Worm (Caenorhabditis elegans) whole organism, early embryonic: ENCODE results near the gene fbxc-25.
A peak's percentile ranks its signal among the peaks of the same experiment; 100 is the strongest.

Source experiments
- B0310.2 ChIP-seq: sonication (generic microtip); optimal IDR thresholded peaks from 2 replicates; lab custom pipeline; 2016; ENCODE audit warnings: mild to moderate bottlenecking, missing genetic modification characterization, missing compliant biosample characterization
- F13C5.2 ChIP-seq: sonication (generic microtip); optimal IDR thresholded peaks from 2 replicates; lab custom pipeline; 2017; ENCODE audit warnings: mild to moderate bottlenecking, missing genetic modification characterization, inconsistent platforms, missing compliant biosample characterization
- aly-1 ChIP-seq: sonication (generic microtip); optimal IDR thresholded peaks from 2 replicates; lab custom pipeline; 2016; ENCODE audit warnings: missing genetic modification characterization, missing compliant biosample characterization
- ama-1 ChIP-seq: fragments of 150-350 bp; optimal IDR thresholded peaks from 2 replicates; lab custom pipeline; 2014
- ceh-13 ChIP-seq: fragments of 200-800 bp; sonication (Bioruptor generic); optimal IDR thresholded peaks from 2 replicates; lab custom pipeline; 2018; ENCODE audit warnings: mild to moderate bottlenecking, missing genetic modification characterization, missing compliant biosample characterization
- ceh-36 ChIP-seq: sonication (generic microtip); optimal IDR thresholded peaks from 2 replicates; lab custom pipeline; 2016; ENCODE audit warnings: missing genetic modification characterization, inconsistent platforms, missing compliant biosample characterization
- ets-7 ChIP-seq: sonication (generic microtip); optimal IDR thresholded peaks from 2 replicates; lab custom pipeline; 2016; ENCODE audit warnings: missing genotype, missing genetic modification characterization, missing compliant biosample characterization
- flt-1 ChIP-seq: fragments of 200-800 bp; sonication (Bioruptor generic); IDR thresholded peaks from 2 replicates; pipeline ENCODE4 v1.3.6; 2022; ENCODE audit warnings: missing genetic modification characterization, missing compliant biosample characterization
- hmbx-1 ChIP-seq: sonication (generic microtip); optimal IDR thresholded peaks from 2 replicates; lab custom pipeline; 2016; ENCODE audit warnings: mild to moderate bottlenecking, missing genetic modification characterization, missing compliant biosample characterization
- hmg-4 ChIP-seq: fragments of 200-800 bp; sonication (Bioruptor generic); optimal IDR thresholded peaks from 2 replicates; lab custom pipeline; 2018; ENCODE audit warnings: mild to moderate bottlenecking, missing genetic modification characterization, missing compliant biosample characterization
- hnd-1 ChIP-seq: sonication (generic microtip); optimal IDR thresholded peaks from 2 replicates; lab custom pipeline; 2016; ENCODE audit warnings: missing genetic modification characterization, missing compliant biosample characterization
- pes-1 ChIP-seq: fragments of 200-800 bp; sonication (Bioruptor generic); IDR thresholded peaks from 2 replicates; pipeline ENCODE4 v1.3.6; 2022; ENCODE audit warnings: missing genetic modification reagents, missing genetic modification characterization, missing compliant biosample characterization
- scrt-1 ChIP-seq: fragments of 200-800 bp; sonication (Bioruptor generic); IDR thresholded peaks from 2 replicates; pipeline ENCODE4 v1.3.6; 2022; ENCODE audit warnings: missing genetic modification characterization, missing compliant biosample characterization
- sea-1 ChIP-seq: fragments of 200-800 bp; sonication (Bioruptor generic); conservative IDR thresholded peaks from 2 replicates; pipeline ENCODE4 v1.3.6; 2022; ENCODE audit warnings: missing genetic modification characterization, missing compliant biosample characterization
- tbx-11 ChIP-seq: fragments of 200-800 bp; sonication (Bioruptor generic); IDR thresholded peaks from 2 replicates; pipeline ENCODE4 v1.3.6; 2022; ENCODE audit warnings: missing genetic modification characterization, missing compliant biosample characterization
- tbx-37 ChIP-seq: fragments of 200-800 bp; sonication (Bioruptor generic); conservative IDR thresholded peaks from 2 replicates; pipeline ENCODE4 v1.3.6; 2022; ENCODE audit warnings: missing genetic modification reagents, missing genetic modification characterization, missing compliant biosample characterization
- tra-4 ChIP-seq: sonication (generic microtip); optimal IDR thresholded peaks from 2 replicates; lab custom pipeline; 2017; ENCODE audit warnings: missing genetic modification characterization, missing compliant biosample characterization

Gene fbxc-25

ce11 chrII:2295817-2296315, at the start of gene fbxc-25:
Gene fbxc-25 (minus strand): TSS chrII:2296265.
- TF ChIP-seq ceh-13 (GFP tag; lab: Kevin White, UChicago): no peak
- no peak for TF ChIP-seq aly-1
- TF ChIP-seq ceh-36: no peak
- TF ChIP-seq pes-1: no peak

DNA sequence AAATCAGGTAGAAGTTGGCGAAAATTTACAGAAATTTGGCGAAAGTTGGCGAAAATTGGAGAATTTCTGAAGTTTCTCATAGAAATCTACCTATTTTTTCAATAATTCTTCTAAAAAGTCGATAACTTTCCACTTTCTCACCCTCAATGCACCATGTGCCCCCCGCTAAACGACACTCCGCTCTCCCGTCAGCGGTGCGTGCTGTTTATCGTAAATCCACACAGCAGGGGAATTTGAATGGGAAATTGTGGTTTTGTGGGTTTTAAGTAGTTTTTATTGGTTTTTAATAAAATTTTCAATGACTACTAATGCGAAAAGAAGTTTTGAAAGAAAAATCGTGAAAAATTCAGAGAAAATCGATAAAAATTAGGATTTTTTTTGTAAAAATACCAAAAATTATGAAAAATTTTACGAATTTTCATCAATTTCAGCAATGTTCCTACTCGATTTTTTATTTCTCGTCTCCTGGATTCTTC, 46.0 kb upstream of the fbxc-25 start, which contains the start of gene F43C11.6:
F43C11.6 (plus strand) TSS at position 426 of the 476 bp plus-strand sequence.
- TF ChIP-seq B0310.2 (no peak), ceh-36 (no peak), ceh-13 (GFP tag; lab: Kevin White, UChicago) (no peak), ama-1 (lab: Kevin White, UChicago) (no peak)

- TF ChIP-seq tbx-11 (GFP tag; lab: Robert Waterston, UW) (no peak), hmbx-1 (tag; lab: Kevin White, UChicago) (no peak), hmg-4 (GFP tag; lab: Kevin White, UChicago) (no peak), ets-7 (tag; lab: Kevin White, UChicago) (no peak), sea-1 (GFP tag; lab: Robert Waterston, UW) (no peak), B0310.2 (no peak), scrt-1 (GFP tag; lab: Robert Waterston, UW) (no peak), ama-1 (lab: Kevin White, UChicago) (no peak), ceh-13 (GFP tag; lab: Kevin White, UChicago) (no peak), aly-1 (no peak), pes-1 (no peak), hnd-1 (no peak), tbx-37 (GFP tag; lab: Robert Waterston, UW) (no peak), tra-4 (tag; lab: Kevin White, UChicago) (no peak), ceh-36 (no peak), flt-1 (GFP tag; lab: Robert Waterston, UW) (no peak), F13C5.2 (tag; lab: Kevin White, UChicago) (no peak)
These were observed 45.5 kb upstream of the fbxc-25 start, which contains the start of gene enri-1 for ce11 chrII:2341515-2341914. Gene enri-1 (minus strand): TSS chrII:2341615.

- no peak for TF ChIP-seq ceh-36
- no peak for TF ChIP-seq hmg-4 (GFP tag; lab: Kevin White, UChicago)
- TF ChIP-seq F13C5.2 (tag; lab: Kevin White, UChicago): peak; percentile 15
- TF ChIP-seq hnd-1: no peak
These were observed 44.9 kb upstream of the fbxc-25 start for ce11 chrII:2340974-2341373.

- TF ChIP-seq ceh-36: peak; percentile 71
- TF ChIP-seq tbx-37 (GFP tag; lab: Robert Waterston, UW): no peak
These were observed 40.1 kb upstream of the fbxc-25 start for ce11 chrII:2336177-2336576.

DNA sequence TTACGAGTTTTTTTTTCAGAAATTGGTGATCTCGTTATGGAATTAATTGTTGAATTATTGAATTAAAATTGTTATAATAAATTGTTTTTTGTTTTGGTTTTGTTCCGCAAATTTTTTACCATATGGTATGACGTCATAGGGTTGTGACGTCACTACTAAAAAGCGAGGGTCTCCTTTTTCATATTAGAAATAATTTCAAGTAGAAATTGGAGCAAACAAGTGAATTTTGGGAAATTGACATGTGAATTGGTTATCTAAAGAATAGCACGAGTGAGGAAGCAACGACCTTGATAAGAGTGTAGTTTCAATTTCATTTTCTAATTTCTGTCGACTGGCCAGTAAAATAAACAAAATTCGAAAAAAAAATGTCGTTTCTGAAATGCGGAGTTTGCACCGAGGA, 39.5 kb upstream of the fbxc-25 start, which contains the start of gene F43C11.7:
F43C11.7 (plus strand) TSS at position 326 of the 400 bp plus-strand sequence.
- TF ChIP-seq hmbx-1 (tag; lab: Kevin White, UChicago) (no peak), ets-7 (tag; lab: Kevin White, UChicago) (no peak), ama-1 (lab: Kevin White, UChicago) (no peak), hmg-4 (GFP tag; lab: Kevin White, UChicago) (no peak), hnd-1 (no peak), tra-4 (tag; lab: Kevin White, UChicago) (no peak), ceh-13 (GFP tag; lab: Kevin White, UChicago) (no peak), pes-1 (no peak), B0310.2 (no peak), scrt-1 (GFP tag; lab: Robert Waterston, UW) (no peak), tbx-37 (GFP tag; lab: Robert Waterston, UW) (no peak), sea-1 (GFP tag; lab: Robert Waterston, UW) (no peak)

DNA sequence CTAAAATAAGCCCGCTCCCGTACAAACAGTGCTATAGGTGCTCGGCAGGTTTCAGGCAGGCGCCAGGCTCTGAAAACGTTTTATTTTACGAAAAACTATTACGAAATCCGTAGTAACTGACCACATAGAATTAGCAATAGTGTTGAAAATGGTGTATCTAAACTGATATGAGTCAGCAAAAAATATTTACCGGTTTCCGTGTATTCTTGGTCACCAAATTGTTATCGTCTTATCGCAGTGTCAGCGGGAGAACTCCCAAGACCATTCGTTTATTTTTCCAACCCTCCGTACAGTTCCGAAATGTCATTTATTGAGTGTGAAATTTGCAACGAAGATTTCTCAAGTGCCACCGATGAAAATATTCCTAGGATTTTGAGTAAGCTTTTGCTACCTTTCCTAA, 36.2 kb upstream of the fbxc-25 start, which contains the start of gene F43C11.8:
F43C11.8 (plus strand) TSS at position 301 of the 400 bp plus-strand sequence.
- TF ChIP-seq hmbx-1 (tag; lab: Kevin White, UChicago): no peak
- TF ChIP-seq flt-1 (GFP tag; lab: Robert Waterston, UW): no peak
- TF ChIP-seq tbx-11 (GFP tag; lab: Robert Waterston, UW): no peak
- no peak for TF ChIP-seq tra-4 (tag; lab: Kevin White, UChicago)
- TF ChIP-seq ceh-13 (GFP tag; lab: Kevin White, UChicago): no peak
- no peak for TF ChIP-seq hnd-1
- no peak for TF ChIP-seq hmg-4 (GFP tag; lab: Kevin White, UChicago)
- TF ChIP-seq F13C5.2 (tag; lab: Kevin White, UChicago): no peak
- TF ChIP-seq scrt-1 (GFP tag; lab: Robert Waterston, UW): no peak
- no peak for TF ChIP-seq ama-1 (lab: Kevin White, UChicago)
- TF ChIP-seq ets-7 (tag; lab: Kevin White, UChicago): no peak
- TF ChIP-seq aly-1: no peak
- no peak for TF ChIP-seq ceh-36
- no peak for TF ChIP-seq tbx-37 (GFP tag; lab: Robert Waterston, UW)
- no peak for TF ChIP-seq sea-1 (GFP tag; lab: Robert Waterston, UW)

- TF ChIP-seq tra-4 (tag; lab: Kevin White, UChicago): no peak
- no peak for TF ChIP-seq ama-1 (lab: Kevin White, UChicago)
- TF ChIP-seq tbx-37 (GFP tag; lab: Robert Waterston, UW): no peak
- no peak for TF ChIP-seq hmg-4 (GFP tag; lab: Kevin White, UChicago)
- no peak for TF ChIP-seq ceh-13 (GFP tag; lab: Kevin White, UChicago)
- no peak for TF ChIP-seq tbx-11 (GFP tag; lab: Robert Waterston, UW)
- TF ChIP-seq ceh-36: no peak
- no peak for TF ChIP-seq ets-7 (tag; lab: Kevin White, UChicago)
- TF ChIP-seq F13C5.2 (tag; lab: Kevin White, UChicago): no peak
- TF ChIP-seq hnd-1: no peak
- no peak for TF ChIP-seq B0310.2
- TF ChIP-seq sea-1 (GFP tag; lab: Robert Waterston, UW): no peak
- no peak for TF ChIP-seq aly-1
- TF ChIP-seq hmbx-1 (tag; lab: Kevin White, UChicago): no peak
These were observed 34.4 kb upstream of the fbxc-25 start for ce11 chrII:2330462-2330861.
